Worm (Caenorhabditis elegans): ENCODE results near the gene rha-1.

- no peak for TF ChIP-seq ceh-34 (tag; optimal IDR thresholded peaks at IDR 0.05)
- no peak for TF ChIP-seq dmd-4 (tag; optimal IDR thresholded peaks at IDR 0.05; ENCODE audit: borderline replicate concordance)
- no peak for TF ChIP-seq unc-86 (tag; optimal IDR thresholded peaks at IDR 0.05)
- TF ChIP-seq T23F11.4 (GFP tag; optimal IDR thresholded peaks at IDR 0.05) = no peak
- no peak for TF ChIP-seq lin-11 (tag; optimal IDR thresholded peaks at IDR 0.05)
- no peak for TF ChIP-seq unc-3 (GFP tag; conservative IDR thresholded peaks at IDR 0.05)
- no peak for TF ChIP-seq unc-3 (tag; optimal IDR thresholded peaks at IDR 0.05)
- TF ChIP-seq hlh-30 (tag; optimal IDR thresholded peaks at IDR 0.05; ENCODE audit: insufficient read depth) = no peak
- TF ChIP-seq ceh-24 (tag; optimal IDR thresholded peaks at IDR 0.05) = no peak
- TF ChIP-seq pha-4 (tag; optimal IDR thresholded peaks at IDR 0.05) = no peak
Measured at ce11 chrII:8917339-8917738, 33.9 kb upstream of the rha-1 start.

Data from whole organism, late embryonic.